Worm (Caenorhabditis elegans) whole organism, L1 larva: ENCODE data around the gene F17E9.18.
A peak's percentile ranks its signal among the peaks of the same experiment; 100 is the strongest.

Source experiments
- C04F5.9 ChIP-seq: sonication (generic microtip); optimal IDR thresholded peaks from 2 replicates; lab custom pipeline; 2016; ENCODE audit warnings: missing genetic modification characterization, missing compliant biosample characterization
- C16A3.4 ChIP-seq: fragments of 150-350 bp; optimal IDR thresholded peaks from 2 replicates; lab custom pipeline; 2014; ENCODE audit warnings: missing biosample characterization, missing genetic modification characterization
- F16B12.6 ChIP-seq: fragments of 150-350 bp; optimal IDR thresholded peaks from 2 replicates; lab custom pipeline; 2014; ENCODE audit warnings: missing biosample characterization, missing genetic modification characterization
- Y116A8C.19 ChIP-seq: sonication (generic microtip); optimal IDR thresholded peaks from 2 replicates; lab custom pipeline; 2016; ENCODE audit warnings: missing compliant biosample characterization, missing genetic modification characterization, borderline replicate concordance
- alr-1 ChIP-seq: fragments of 200-800 bp; sonication (Bioruptor generic); optimal IDR thresholded peaks from 2 replicates; lab custom pipeline; 2018; ENCODE audit warnings: borderline replicate concordance, mild to moderate bottlenecking, missing genetic modification characterization, missing compliant biosample characterization
- aly-2 ChIP-seq: fragments of 150-350 bp; optimal IDR thresholded peaks from 2 replicates; lab custom pipeline; 2014; ENCODE audit warnings: missing biosample characterization, missing genetic modification characterization
- ama-1 ChIP-seq: fragments of 150-350 bp; optimal IDR thresholded peaks from 2 replicates; lab custom pipeline; 2014
- blmp-1 ChIP-seq: fragments of 150-350 bp; optimal IDR thresholded peaks from 2 replicates; lab custom pipeline; 2014; ENCODE audit warnings: missing biosample characterization, missing genetic modification characterization
- ceh-8 ChIP-seq: fragments of 200-800 bp; sonication (Bioruptor generic); optimal IDR thresholded peaks from 2 replicates; lab custom pipeline; 2018; ENCODE audit warnings: mild to moderate bottlenecking, missing genetic modification characterization, moderate library complexity, missing compliant biosample characterization
- ceh-82 ChIP-seq, 3 experiments: fragments of 150-350 bp in 1 of 3; sonication (generic microtip) in 2 of 3; optimal IDR thresholded peaks; 2 replicates each; lab custom pipeline; 2014 to 2017; ENCODE audit warnings: missing biosample characterization in 3 of 3, missing genetic modification characterization in 3 of 3
- ceh-88 ChIP-seq: fragments of 200-800 bp; sonication (Bioruptor generic); IDR thresholded peaks from 2 replicates; pipeline ENCODE4 v1.3.6; 2022; ENCODE audit warnings: missing genetic modification characterization, missing compliant biosample characterization
- ceh-90 ChIP-seq: sonication (generic microtip); optimal IDR thresholded peaks from 2 replicates; lab custom pipeline; 2016; ENCODE audit warnings: missing genetic modification characterization, missing compliant biosample characterization
- dpl-1 ChIP-seq, 3 experiments: fragments of 150-350 bp in 2 of 3; sonication (generic microtip) in 1 of 3; optimal IDR thresholded peaks; 2 replicates each; lab custom pipeline; 2014 to 2017; ENCODE audit warnings: missing biosample characterization in 3 of 3, missing genetic modification characterization in 3 of 3, missing genetic modification reagents in 3 of 3
- dsc-1 ChIP-seq: sonication (generic microtip); optimal IDR thresholded peaks from 2 replicates; lab custom pipeline; 2016; ENCODE audit warnings: mild to moderate bottlenecking, missing genetic modification characterization, missing compliant biosample characterization
- efl-1 ChIP-seq, 4 experiments: fragments of 150-350 bp; optimal IDR thresholded peaks in 3 of 4; peaks in 1 of 4; 1 replicate in 1 of 4; 2 replicates in 3 of 4; lab custom pipeline; 2014; ENCODE audit warnings: missing biosample characterization in 2 of 4, missing genetic modification characterization in 2 of 4, missing genetic modification reagents in 2 of 4
- efl-3 ChIP-seq: fragments of 200-800 bp; sonication (Bioruptor generic); optimal IDR thresholded peaks from 2 replicates; lab custom pipeline; 2018; ENCODE audit warnings: mild to moderate bottlenecking, missing genetic modification characterization, missing compliant biosample characterization
- egl-27 ChIP-seq, 2 experiments: fragments of 150-350 bp in 1 of 2; sonication (generic microtip); optimal IDR thresholded peaks; 3 replicates each; lab custom pipeline; 2017 to 2018; ENCODE audit warnings: missing biosample characterization in 2 of 2, missing genetic modification characterization in 2 of 2, missing genetic modification reagents in 2 of 2
- elt-2 ChIP-seq: sonication (generic microtip); optimal IDR thresholded peaks from 2 replicates; lab custom pipeline; 2016; ENCODE audit warnings: missing genetic modification characterization, mild to moderate bottlenecking, inconsistent platforms, missing compliant biosample characterization, missing genetic modification reagents
- elt-3 ChIP-seq, 6 experiments: fragments of 150-350 bp in 1 of 6; sonication (generic microtip); optimal IDR thresholded peaks; 2 replicates each; lab custom pipeline; 2017 to 2018; ENCODE audit warnings: missing biosample characterization in 6 of 6, missing genetic modification characterization in 6 of 6, inconsistent platforms in 1 of 6
- fkh-4 ChIP-seq: sonication (generic microtip); optimal IDR thresholded peaks from 2 replicates; lab custom pipeline; 2016; ENCODE audit warnings: missing compliant biosample characterization, missing genetic modification characterization, borderline replicate concordance
- grh-1 ChIP-seq: fragments of 200-800 bp; sonication (Bioruptor generic); IDR thresholded peaks from 2 replicates; pipeline ENCODE4 v1.3.6; 2022; ENCODE audit warnings: missing genetic modification reagents, missing genetic modification characterization, missing compliant biosample characterization
- lin-13 ChIP-seq: fragments of 150-350 bp; optimal IDR thresholded peaks from 2 replicates; lab custom pipeline; 2014; ENCODE audit warnings: missing biosample characterization, missing genetic modification reagents, missing genetic modification characterization
- lin-14 ChIP-seq: fragments of 200-800 bp; sonication (Bioruptor generic); optimal IDR thresholded peaks from 2 replicates; lab custom pipeline; 2018; ENCODE audit warnings: mild to moderate bottlenecking, missing genetic modification characterization, moderate library complexity, missing compliant biosample characterization
- lin-15B ChIP-seq: fragments of 150-350 bp; sonication (generic microtip); optimal IDR thresholded peaks from 3 replicates; lab custom pipeline; 2014; ENCODE audit warnings: missing biosample characterization, missing genetic modification characterization
- lin-35 ChIP-seq, 2 experiments: fragments of 150-350 bp; optimal IDR thresholded peaks; 2 replicates each; lab custom pipeline; 2014; ENCODE audit warnings: missing biosample characterization in 2 of 2, missing genetic modification characterization in 2 of 2, missing genetic modification reagents in 2 of 2
- lin-39 ChIP-seq: fragments of 150-350 bp; optimal IDR thresholded peaks from 2 replicates; lab custom pipeline; 2014; ENCODE audit warnings: missing biosample characterization, missing genetic modification reagents, missing genetic modification characterization
- lir-3 ChIP-seq: sonication (generic microtip); optimal IDR thresholded peaks from 2 replicates; lab custom pipeline; 2016; ENCODE audit warnings: mild to moderate bottlenecking, missing genetic modification characterization, moderate library complexity, missing compliant biosample characterization; ENCODE audit not compliant: poor library complexity
- mdl-1 ChIP-seq, 2 experiments: fragments of 150-350 bp; optimal IDR thresholded peaks; 2 replicates each; lab custom pipeline; 2014 to 2017; ENCODE audit warnings: missing biosample characterization in 2 of 2, missing genetic modification characterization in 2 of 2, inconsistent platforms in 1 of 2
- mef-2 ChIP-seq: fragments of 150-350 bp; optimal IDR thresholded peaks from 2 replicates; lab custom pipeline; 2014; ENCODE audit warnings: missing biosample characterization, missing genetic modification characterization
- mep-1 ChIP-seq: fragments of 150-350 bp; optimal IDR thresholded peaks from 2 replicates; lab custom pipeline; 2014; ENCODE audit warnings: missing biosample characterization, missing genetic modification characterization
- nhr-11 ChIP-seq: fragments of 150-350 bp; optimal IDR thresholded peaks from 2 replicates; lab custom pipeline; 2014; ENCODE audit warnings: missing biosample characterization, missing genetic modification characterization
- nhr-19 ChIP-seq: fragments of 200-800 bp; sonication (Bioruptor generic); conservative IDR thresholded peaks from 2 replicates; pipeline ENCODE4 v1.3.6; 2022; ENCODE audit warnings: missing genetic modification characterization, missing compliant biosample characterization
- nhr-20 ChIP-seq: sonication (generic microtip); optimal IDR thresholded peaks from 2 replicates; lab custom pipeline; 2016; ENCODE audit warnings: mild to moderate bottlenecking, missing genetic modification characterization, missing compliant biosample characterization
- nhr-237 ChIP-seq: fragments of 150-350 bp; optimal IDR thresholded peaks from 2 replicates; lab custom pipeline; 2014; ENCODE audit warnings: missing biosample characterization, missing genetic modification characterization
- nhr-28 ChIP-seq: fragments of 150-350 bp; optimal IDR thresholded peaks from 2 replicates; lab custom pipeline; 2014; ENCODE audit warnings: missing biosample characterization, missing genetic modification characterization
- nhr-47 ChIP-seq: sonication (generic microtip); optimal IDR thresholded peaks from 2 replicates; lab custom pipeline; 2016; ENCODE audit warnings: mild to moderate bottlenecking, missing genetic modification characterization, moderate library complexity, missing compliant biosample characterization
- nhr-71 ChIP-seq: sonication (generic microtip); optimal IDR thresholded peaks from 2 replicates; lab custom pipeline; 2016; ENCODE audit warnings: mild to moderate bottlenecking, missing genetic modification characterization, moderate library complexity, missing compliant biosample characterization
- nhr-77 ChIP-seq: fragments of 150-350 bp; optimal IDR thresholded peaks from 2 replicates; lab custom pipeline; 2014; ENCODE audit warnings: missing biosample characterization, missing genetic modification characterization
- nhr-85 ChIP-seq: sonication (generic microtip); peaks from one replicate; lab custom pipeline; 2016; ENCODE audit warnings: missing genetic modification characterization, inconsistent platforms, missing compliant biosample characterization
- pax-3 ChIP-seq: fragments of 200-800 bp; sonication (Bioruptor generic); optimal IDR thresholded peaks from 2 replicates; lab custom pipeline; 2018; ENCODE audit warnings: mild to moderate bottlenecking, missing genetic modification characterization, moderate library complexity, missing compliant biosample characterization
- pqm-1 ChIP-seq: sonication (generic microtip); optimal IDR thresholded peaks from 3 replicates; lab custom pipeline; 2017; ENCODE audit warnings: missing biosample characterization, missing genetic modification characterization
- rnt-1 ChIP-seq: sonication (generic microtip); optimal IDR thresholded peaks from 2 replicates; lab custom pipeline; 2016; ENCODE audit warnings: mild to moderate bottlenecking, missing genetic modification characterization, moderate library complexity, missing compliant biosample characterization
- skn-1 ChIP-seq: fragments of 150-350 bp; optimal IDR thresholded peaks from 2 replicates; lab custom pipeline; 2014; ENCODE audit warnings: missing biosample characterization, missing genetic modification characterization
- snu-23 ChIP-seq: sonication (generic microtip); optimal IDR thresholded peaks from 2 replicates; lab custom pipeline; 2016; ENCODE audit warnings: missing genetic modification characterization, missing compliant biosample characterization
- sox-4 ChIP-seq: sonication (generic microtip); optimal IDR thresholded peaks from 2 replicates; lab custom pipeline; 2016; ENCODE audit warnings: missing genetic modification characterization, missing compliant biosample characterization
- sptf-1 ChIP-seq: fragments of 150-350 bp; optimal IDR thresholded peaks from 2 replicates; lab custom pipeline; 2014; ENCODE audit warnings: missing biosample characterization, missing genetic modification characterization
- sup-37 ChIP-seq: fragments of 200-800 bp; sonication (Bioruptor generic); optimal IDR thresholded peaks from 2 replicates; lab custom pipeline; 2018; ENCODE audit warnings: mild to moderate bottlenecking, missing genetic modification characterization, missing compliant biosample characterization
- tbx-2 ChIP-seq: sonication (generic microtip); optimal IDR thresholded peaks from 2 replicates; lab custom pipeline; 2016; ENCODE audit warnings: missing genetic modification characterization, missing compliant biosample characterization
- tlp-1 ChIP-seq: fragments of 150-350 bp; optimal IDR thresholded peaks from 2 replicates; lab custom pipeline; 2014; ENCODE audit warnings: missing biosample characterization, missing genetic modification characterization
- unc-30 ChIP-seq: sonication (generic microtip); optimal IDR thresholded peaks from 2 replicates; lab custom pipeline; 2017; ENCODE audit warnings: missing biosample characterization, missing genetic modification characterization
- zag-1 ChIP-seq: fragments of 150-350 bp; optimal IDR thresholded peaks from 2 replicates; lab custom pipeline; 2014; ENCODE audit warnings: missing biosample characterization, missing genetic modification characterization
- zip-4 ChIP-seq: fragments of 200-800 bp; sonication (Bioruptor generic); optimal IDR thresholded peaks from 2 replicates; lab custom pipeline; 2018; ENCODE audit warnings: mild to moderate bottlenecking, missing genetic modification characterization, moderate library complexity, missing compliant biosample characterization
- ztf-4 ChIP-seq: fragments of 150-350 bp; optimal IDR thresholded peaks from 2 replicates; lab custom pipeline; 2014; ENCODE audit warnings: missing biosample characterization, missing genetic modification characterization

Gene F17E9.18

ce11 chrIV:8379278-8379677 is 32.3 kb upstream of the F17E9.18 start, which contains the start of gene nap-1 (continued):
- TF ChIP-seq mep-1 (tag; lab: Kevin White, UChicago) (peak; percentile 74), tbx-2 (peak; percentile 66), sox-4 (tag; lab: Kevin White, UChicago) (no peak), lin-39 (tag; lab: Kevin White, UChicago) (no peak), ceh-88 (GFP tag; lab: Robert Waterston, UW) (no peak; the same call in 1 of the 2 replicates), unc-30 (no peak), snu-23 (GFP tag; lab: Kevin White, UChicago) (peak; percentile 87), elt-2 (tag; lab: Kevin White, UChicago) (peak; percentile 23), lin-13 (peak; percentile 81), rnt-1 (peak; percentile 78), ztf-4 (tag; lab: Kevin White, UChicago) (no peak), lir-3 (tag; lab: Kevin White, UChicago) (peak; percentile 21), egl-27 (tag; optimal IDR thresholded peaks at IDR 0.05; lab: Kevin White, UChicago) (peak in 1 of 2 experiments; percentile 9), grh-1 (GFP tag; lab: Robert Waterston, UW) (no peak), F16B12.6 (tag; lab: Kevin White, UChicago) (peak; percentile 47), nhr-28 (tag; lab: Kevin White, UChicago) (no peak), nhr-47 (tag; lab: Kevin White, UChicago) (peak; percentile 79), zip-4 (GFP tag; lab: Kevin White, UChicago) (no peak), efl-3 (GFP tag; lab: Kevin White, UChicago) (no peak), C16A3.4 (tag; lab: Kevin White, UChicago) (peak; percentile 88), zag-1 (tag; lab: Kevin White, UChicago) (no peak), nhr-237 (tag; lab: Kevin White, UChicago) (peak; percentile 15), nhr-77 (tag; lab: Kevin White, UChicago) (peak; percentile 61), skn-1 (peak; percentile 77), lin-35 (GFP tag; optimal IDR thresholded peaks at IDR 0.05; lab: Kevin White, UChicago) (peak; percentile 77 to 85), elt-3 (tag; optimal IDR thresholded peaks at IDR 0.05; lab: Kevin White, UChicago) (peak in 2 of 6 experiments; percentile 21 to 78), nhr-71 (tag; lab: Kevin White, UChicago) (peak; percentile 85), aly-2 (no peak), nhr-85 (tag; lab: Kevin White, UChicago) (peak; percentile 71), nhr-20 (tag; lab: Kevin White, UChicago) (peak; percentile 79), nhr-11 (tag; lab: Kevin White, UChicago) (no peak), ceh-82 (tag; optimal IDR thresholded peaks at IDR 0.05; lab: Kevin White, UChicago) (peak; percentile 65 to 86 (median 78)), mdl-1 (tag; optimal IDR thresholded peaks at IDR 0.05; lab: Kevin White, UChicago) (peak in 1 of 2 experiments; percentile 58), ceh-90 (tag; lab: Kevin White, UChicago) (no peak), C04F5.9 (no peak), pqm-1 (peak; percentile 41), pax-3 (tag; lab: Kevin White, UChicago) (no peak), Y116A8C.19 (no peak), lin-15B (tag; lab: Kevin White, UChicago) (peak; percentile 58), ceh-8 (no peak), ama-1 (lab: Kevin White, UChicago) (no peak), fkh-4 (tag; lab: Kevin White, UChicago) (no peak), sup-37 (no peak), tlp-1 (tag; lab: Kevin White, UChicago) (no peak), mef-2 (tag; lab: Kevin White, UChicago) (no peak), dsc-1 (tag; lab: Kevin White, UChicago) (peak; percentile 48), blmp-1 (tag; lab: Kevin White, UChicago) (peak; percentile 77), alr-1 (tag; lab: Kevin White, UChicago) (no peak), nhr-19 (GFP tag; lab: Robert Waterston, UW) (peak; percentile 76), lin-14 (GFP tag; lab: Kevin White, UChicago) (peak; percentile 84), sptf-1 (tag; lab: Kevin White, UChicago) (no peak), efl-1 (optimal IDR thresholded peaks at IDR 0.05; lab: Kevin White, UChicago) (peak; percentile 81), efl-1 (GFP tag; optimal IDR thresholded peaks at IDR 0.05 in 1 of 2; lab: Kevin White, UChicago) (peak; percentile 70 to 97), dpl-1 (GFP tag; optimal IDR thresholded peaks at IDR 0.05; lab: Kevin White, UChicago) (peak; percentile 59 to 78 (median 72))
